Worm (Caenorhabditis elegans) whole organism, L1 larva: ENCODE results near the gene mps-2.

Experiments
- Y116A8C.19 ChIP-seq: sonication (generic microtip); optimal IDR thresholded peaks from 2 replicates; lab custom pipeline; 2016; ENCODE audit warnings: missing compliant biosample characterization, missing genetic modification characterization, borderline replicate concordance
- aha-1 ChIP-seq: fragments of 150-350 bp; optimal IDR thresholded peaks from 2 replicates; lab custom pipeline; 2014; ENCODE audit warnings: missing biosample characterization, missing genetic modification characterization
- ceh-63 ChIP-seq: fragments of 200-800 bp; sonication (Bioruptor generic); optimal IDR thresholded peaks from 2 replicates; lab custom pipeline; 2018; ENCODE audit warnings: mild to moderate bottlenecking, missing genetic modification characterization, missing compliant biosample characterization
- ceh-82 ChIP-seq, 3 experiments: fragments of 150-350 bp in 1 of 3; sonication (generic microtip) in 2 of 3; optimal IDR thresholded peaks; 2 replicates each; lab custom pipeline; 2014 to 2017; ENCODE audit warnings: missing biosample characterization in 3 of 3, missing genetic modification characterization in 3 of 3
- dpl-1 ChIP-seq, 3 experiments: fragments of 150-350 bp in 2 of 3; sonication (generic microtip) in 1 of 3; optimal IDR thresholded peaks; 2 replicates each; lab custom pipeline; 2014 to 2017; ENCODE audit warnings: missing biosample characterization in 3 of 3, missing genetic modification characterization in 3 of 3, missing genetic modification reagents in 3 of 3
- dsc-1 ChIP-seq: sonication (generic microtip); optimal IDR thresholded peaks from 2 replicates; lab custom pipeline; 2016; ENCODE audit warnings: mild to moderate bottlenecking, missing genetic modification characterization, missing compliant biosample characterization
- efl-1 ChIP-seq, 4 experiments: fragments of 150-350 bp; optimal IDR thresholded peaks in 3 of 4; peaks in 1 of 4; 1 replicate in 1 of 4; 2 replicates in 3 of 4; lab custom pipeline; 2014; ENCODE audit warnings: missing biosample characterization in 2 of 4, missing genetic modification characterization in 2 of 4, missing genetic modification reagents in 2 of 4
- efl-3 ChIP-seq: fragments of 200-800 bp; sonication (Bioruptor generic); optimal IDR thresholded peaks from 2 replicates; lab custom pipeline; 2018; ENCODE audit warnings: mild to moderate bottlenecking, missing genetic modification characterization, missing compliant biosample characterization
- elt-2 ChIP-seq: sonication (generic microtip); optimal IDR thresholded peaks from 2 replicates; lab custom pipeline; 2016; ENCODE audit warnings: missing genetic modification characterization, mild to moderate bottlenecking, inconsistent platforms, missing compliant biosample characterization, missing genetic modification reagents
- elt-3 ChIP-seq, 6 experiments: fragments of 150-350 bp in 1 of 6; sonication (generic microtip); optimal IDR thresholded peaks; 2 replicates each; lab custom pipeline; 2017 to 2018; ENCODE audit warnings: missing biosample characterization in 6 of 6, missing genetic modification characterization in 6 of 6, inconsistent platforms in 1 of 6
- fkh-4 ChIP-seq: sonication (generic microtip); optimal IDR thresholded peaks from 2 replicates; lab custom pipeline; 2016; ENCODE audit warnings: missing compliant biosample characterization, missing genetic modification characterization, borderline replicate concordance
- fos-1 ChIP-seq: fragments of 150-350 bp; optimal IDR thresholded peaks from 2 replicates; lab custom pipeline; 2014; ENCODE audit warnings: missing biosample characterization, missing genetic modification characterization
- hpl-2 ChIP-seq: fragments of 150-350 bp; optimal IDR thresholded peaks from 2 replicates; lab custom pipeline; 2014; ENCODE audit warnings: missing biosample characterization, missing genetic modification reagents, missing genetic modification characterization
- irx-1 ChIP-seq: sonication (generic microtip); optimal IDR thresholded peaks from 2 replicates; lab custom pipeline; 2016; ENCODE audit warnings: missing genetic modification characterization, missing compliant biosample characterization
- isw-1 ChIP-seq: fragments of 200-800 bp; sonication (Bioruptor generic); IDR thresholded peaks from 2 replicates; pipeline ENCODE4 v1.3.6; 2022; ENCODE audit warnings: missing genetic modification characterization, missing compliant biosample characterization
- lin-13 ChIP-seq: fragments of 150-350 bp; optimal IDR thresholded peaks from 2 replicates; lab custom pipeline; 2014; ENCODE audit warnings: missing biosample characterization, missing genetic modification reagents, missing genetic modification characterization
- lin-35 ChIP-seq, 2 experiments: fragments of 150-350 bp; optimal IDR thresholded peaks; 2 replicates each; lab custom pipeline; 2014; ENCODE audit warnings: missing biosample characterization in 2 of 2, missing genetic modification characterization in 2 of 2, missing genetic modification reagents in 2 of 2
- lin-39 ChIP-seq: fragments of 150-350 bp; optimal IDR thresholded peaks from 2 replicates; lab custom pipeline; 2014; ENCODE audit warnings: missing biosample characterization, missing genetic modification reagents, missing genetic modification characterization
- lsy-2 ChIP-seq, 2 experiments: fragments of 150-350 bp; optimal IDR thresholded peaks; 2 replicates each; lab custom pipeline; 2014; ENCODE audit warnings: missing biosample characterization in 2 of 2, missing genetic modification characterization in 2 of 2
- mep-1 ChIP-seq: fragments of 150-350 bp; optimal IDR thresholded peaks from 2 replicates; lab custom pipeline; 2014; ENCODE audit warnings: missing biosample characterization, missing genetic modification characterization
- nhr-11 ChIP-seq: fragments of 150-350 bp; optimal IDR thresholded peaks from 2 replicates; lab custom pipeline; 2014; ENCODE audit warnings: missing biosample characterization, missing genetic modification characterization
- nhr-12 ChIP-seq: sonication (generic microtip); optimal IDR thresholded peaks from 2 replicates; lab custom pipeline; 2017; ENCODE audit warnings: missing biosample characterization, missing genetic modification characterization
- nhr-20 ChIP-seq: sonication (generic microtip); optimal IDR thresholded peaks from 2 replicates; lab custom pipeline; 2016; ENCODE audit warnings: mild to moderate bottlenecking, missing genetic modification characterization, missing compliant biosample characterization
- nhr-47 ChIP-seq: sonication (generic microtip); optimal IDR thresholded peaks from 2 replicates; lab custom pipeline; 2016; ENCODE audit warnings: mild to moderate bottlenecking, missing genetic modification characterization, moderate library complexity, missing compliant biosample characterization
- nhr-71 ChIP-seq: sonication (generic microtip); optimal IDR thresholded peaks from 2 replicates; lab custom pipeline; 2016; ENCODE audit warnings: mild to moderate bottlenecking, missing genetic modification characterization, moderate library complexity, missing compliant biosample characterization
- nhr-76 ChIP-seq: sonication (generic microtip); optimal IDR thresholded peaks from 2 replicates; lab custom pipeline; 2017; ENCODE audit warnings: missing biosample characterization, missing genetic modification characterization
- nhr-77 ChIP-seq: fragments of 150-350 bp; optimal IDR thresholded peaks from 2 replicates; lab custom pipeline; 2014; ENCODE audit warnings: missing biosample characterization, missing genetic modification characterization
- nhr-85 ChIP-seq: sonication (generic microtip); peaks from one replicate; lab custom pipeline; 2016; ENCODE audit warnings: missing genetic modification characterization, inconsistent platforms, missing compliant biosample characterization
- nhr-90 ChIP-seq: sonication (generic microtip); optimal IDR thresholded peaks from 2 replicates; lab custom pipeline; 2016; ENCODE audit warnings: mild to moderate bottlenecking, missing genetic modification characterization, missing compliant biosample characterization; ENCODE audit not compliant: poor library complexity
- pag-3 ChIP-seq: sonication (generic microtip); optimal IDR thresholded peaks from 2 replicates; lab custom pipeline; 2017; ENCODE audit warnings: missing genetic modification characterization, mild to moderate bottlenecking, missing compliant biosample characterization, antibody characterized with exemption, borderline replicate concordance; ENCODE audit not compliant: insufficient read depth
- pqm-1 ChIP-seq: sonication (generic microtip); optimal IDR thresholded peaks from 3 replicates; lab custom pipeline; 2017; ENCODE audit warnings: missing biosample characterization, missing genetic modification characterization
- rnt-1 ChIP-seq: sonication (generic microtip); optimal IDR thresholded peaks from 2 replicates; lab custom pipeline; 2016; ENCODE audit warnings: mild to moderate bottlenecking, missing genetic modification characterization, moderate library complexity, missing compliant biosample characterization
- snpc-4 ChIP-seq: fragments of 150-350 bp; optimal IDR thresholded peaks from 2 replicates; lab custom pipeline; 2014; ENCODE audit warnings: missing biosample characterization, missing genetic modification characterization
- snu-23 ChIP-seq: sonication (generic microtip); optimal IDR thresholded peaks from 2 replicates; lab custom pipeline; 2016; ENCODE audit warnings: missing genetic modification characterization, missing compliant biosample characterization
- sox-4 ChIP-seq: sonication (generic microtip); optimal IDR thresholded peaks from 2 replicates; lab custom pipeline; 2016; ENCODE audit warnings: missing genetic modification characterization, missing compliant biosample characterization
- sup-37 ChIP-seq: fragments of 200-800 bp; sonication (Bioruptor generic); optimal IDR thresholded peaks from 2 replicates; lab custom pipeline; 2018; ENCODE audit warnings: mild to moderate bottlenecking, missing genetic modification characterization, missing compliant biosample characterization
- swsn-7 ChIP-seq: sonication (generic microtip); optimal IDR thresholded peaks from 2 replicates; lab custom pipeline; 2016; ENCODE audit warnings: missing genetic modification characterization, missing compliant biosample characterization
- unc-62 ChIP-seq: fragments of 150-350 bp; optimal IDR thresholded peaks from 2 replicates; lab custom pipeline; 2014; ENCODE audit warnings: missing biosample characterization, missing genetic modification reagents, missing genetic modification characterization
- unc-86 ChIP-seq: sonication (generic microtip); optimal IDR thresholded peaks from 2 replicates; lab custom pipeline; 2016; ENCODE audit warnings: missing genetic modification characterization, missing compliant biosample characterization
- unc-98 ChIP-seq: fragments of 200-800 bp; sonication (Bioruptor generic); IDR thresholded peaks from 2 replicates; pipeline ENCODE4 v1.3.6; 2022; ENCODE audit warnings: missing genetic modification characterization, missing compliant biosample characterization
- vab-15 ChIP-seq: sonication (generic microtip); optimal IDR thresholded peaks from 2 replicates; lab custom pipeline; 2017; ENCODE audit warnings: missing genotype, mild to moderate bottlenecking, missing genetic modification characterization, missing compliant biosample characterization
- xbp-1 ChIP-seq: sonication (generic microtip); optimal IDR thresholded peaks from 2 replicates; lab custom pipeline; 2016; ENCODE audit warnings: missing genetic modification characterization, missing compliant biosample characterization
- zag-1 ChIP-seq: fragments of 150-350 bp; optimal IDR thresholded peaks from 2 replicates; lab custom pipeline; 2014; ENCODE audit warnings: missing biosample characterization, missing genetic modification characterization
- ztf-11 ChIP-seq, 2 experiments: sonication (generic microtip); optimal IDR thresholded peaks; 2 replicates each; lab custom pipeline; 2016 to 2017; ENCODE audit warnings: missing genetic modification characterization in 2 of 2, missing biosample characterization in 1 of 2, missing compliant biosample characterization in 1 of 2

The mps-2 gene

DNA sequence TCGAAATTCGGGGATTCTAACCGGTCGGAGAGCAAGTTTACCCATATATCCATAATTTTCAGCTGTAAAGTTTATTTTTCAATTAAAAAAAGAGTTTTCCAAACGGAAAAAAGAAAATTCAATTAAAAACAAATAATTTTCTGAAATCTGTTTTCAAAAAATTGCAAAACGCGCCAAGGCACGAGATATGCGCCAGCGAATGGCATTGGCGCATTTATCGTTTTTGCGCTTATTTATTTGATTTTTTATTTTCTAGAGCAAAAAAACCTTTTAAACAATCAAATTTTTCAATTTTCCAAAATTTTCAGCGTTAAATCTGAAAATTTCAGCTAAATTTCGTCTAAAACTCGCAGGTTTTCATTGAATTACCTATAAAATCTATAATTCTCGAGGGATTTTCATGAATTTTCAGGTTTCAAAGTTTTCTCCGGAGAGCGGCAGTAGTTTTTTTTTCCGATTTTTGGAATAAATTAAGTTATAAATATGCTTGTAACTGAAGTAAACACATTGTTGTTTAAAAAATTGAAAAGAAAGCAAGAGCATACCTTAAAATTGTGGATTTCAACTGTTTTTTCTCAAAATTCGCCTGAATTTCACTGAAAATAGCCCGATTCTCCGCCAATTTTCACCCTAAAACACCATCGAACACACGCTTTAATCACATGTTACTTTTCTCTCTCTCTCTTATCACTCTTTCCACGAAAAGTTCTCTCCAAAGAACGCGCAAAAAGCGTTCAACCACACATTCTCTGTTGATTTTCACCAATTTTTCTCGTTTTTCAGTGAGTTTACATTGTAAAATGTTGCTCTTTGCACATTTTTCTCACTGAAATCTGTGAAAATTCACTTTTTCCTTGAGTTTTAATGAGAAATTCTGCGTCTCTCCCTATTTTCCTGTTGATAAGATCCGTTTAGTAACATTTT lies 26.1 kb downstream of the mps-2 start, which contains the start of gene B0432.10 (continued):
- peak; percentile 88 for TF ChIP-seq xbp-1 (tag; lab: Kevin White, UChicago)
- TF ChIP-seq mep-1 (tag; lab: Kevin White, UChicago), result peak; percentile 99
- TF ChIP-seq hpl-2 (GFP tag; lab: Kevin White, UChicago), result no peak
- peak; percentile 32 for TF ChIP-seq aha-1
- TF ChIP-seq Y116A8C.19, result no peak
- TF ChIP-seq unc-98 (GFP tag; lab: Robert Waterston, UW), result no peak
- peak; percentile 55 for TF ChIP-seq fos-1
- TF ChIP-seq isw-1, result peak; percentile 82
- TF ChIP-seq nhr-76, result no peak
- peak; percentile 88 for TF ChIP-seq dsc-1 (tag; lab: Kevin White, UChicago)
- peak; percentile 85 for TF ChIP-seq lin-13 (GFP tag; lab: Kevin White, UChicago)
- no peak for TF ChIP-seq nhr-12 (tag; lab: Kevin White, UChicago)
- no peak for TF ChIP-seq fkh-4 (tag; lab: Kevin White, UChicago)
- TF ChIP-seq vab-15 (tag; lab: Kevin White, UChicago), result no peak
- TF ChIP-seq nhr-77 (tag; lab: Kevin White, UChicago), result peak; percentile 38
- peak; percentile 92 for TF ChIP-seq lsy-2 (tag; optimal IDR thresholded peaks at IDR 0.05; lab: Kevin White, UChicago)
- peak; percentile 69 for TF ChIP-seq nhr-11 (tag; lab: Kevin White, UChicago)
- TF ChIP-seq nhr-47, result peak; percentile 92
- TF ChIP-seq nhr-71 (tag; lab: Kevin White, UChicago), result peak; percentile 91
- TF ChIP-seq sup-37 (GFP tag; lab: Kevin White, UChicago), result peak; percentile 60
- TF ChIP-seq snu-23, result peak; percentile 93
- no peak for TF ChIP-seq efl-3
- peak; percentile 89 for TF ChIP-seq swsn-7 (tag; lab: Kevin White, UChicago)
- TF ChIP-seq snpc-4 (tag; lab: Kevin White, UChicago), result peak; percentile 84
- peak; percentile 97 to 98 (median 97) for TF ChIP-seq dpl-1 (GFP tag; optimal IDR thresholded peaks at IDR 0.05; lab: Kevin White, UChicago)
- no peak for TF ChIP-seq zag-1 (tag; lab: Kevin White, UChicago)
- TF ChIP-seq elt-3 (tag; optimal IDR thresholded peaks at IDR 0.05; lab: Kevin White, UChicago), result peak in 2 of 6 experiments; percentile 68 to 92
- TF ChIP-seq pqm-1 (tag; lab: Kevin White, UChicago), result no peak
- peak; percentile 78 for TF ChIP-seq unc-86
- peak; percentile 89 for TF ChIP-seq nhr-20 (tag; lab: Kevin White, UChicago)
- TF ChIP-seq pag-3 (tag; lab: Kevin White, UChicago), result no peak
- peak; percentile 92 to 93 (median 93) for TF ChIP-seq ceh-82 (tag; optimal IDR thresholded peaks at IDR 0.05; lab: Kevin White, UChicago)
- TF ChIP-seq nhr-85 (tag; lab: Kevin White, UChicago), result peak; percentile 90
- TF ChIP-seq unc-62 (GFP tag; lab: Kevin White, UChicago), result no peak
- TF ChIP-seq efl-1 (optimal IDR thresholded peaks at IDR 0.05; lab: Kevin White, UChicago), result peak; percentile 76 to 97
- TF ChIP-seq efl-1 (GFP tag; optimal IDR thresholded peaks at IDR 0.05 in 1 of 2; lab: Kevin White, UChicago), result peak; percentile 97 to 100
- peak in 1 of 2 experiments; percentile 54 for TF ChIP-seq ztf-11 (tag; optimal IDR thresholded peaks at IDR 0.05; lab: Kevin White, UChicago)
- TF ChIP-seq ceh-63, result no peak
- TF ChIP-seq lin-35 (GFP tag; optimal IDR thresholded peaks at IDR 0.05; lab: Kevin White, UChicago), result peak; percentile 95 to 97
- peak; percentile 87 for TF ChIP-seq irx-1
- TF ChIP-seq nhr-90 (tag; lab: Kevin White, UChicago), result peak; percentile 86
- TF ChIP-seq rnt-1 (tag; lab: Kevin White, UChicago), result peak; percentile 89
- peak; percentile 62 for TF ChIP-seq sox-4
- TF ChIP-seq elt-2 (tag; lab: Kevin White, UChicago), result peak; percentile 52
- peak; percentile 88 for TF ChIP-seq lin-39 (tag; lab: Kevin White, UChicago)
